Worm (Caenorhabditis elegans) whole organism, young adult: ENCODE results near the gene F38C2.4.

Experiments
- ama-1 ChIP-seq, 3 experiments: fragments of 150-350 bp in 1 of 3; sonication (generic microtip) in 2 of 3; optimal IDR thresholded peaks; 2 replicates each; lab custom pipeline; 2014 to 2018; ENCODE audit warnings: missing biosample characterization in 2 of 3, missing genetic modification characterization in 2 of 3, missing genetic modification reagents in 2 of 3
- athp-1 ChIP-seq: sonication (generic microtip); optimal IDR thresholded peaks from 2 replicates; lab custom pipeline; 2017; ENCODE audit warnings: mild to moderate bottlenecking, missing genetic modification characterization, missing compliant biosample characterization
- ccch-3 ChIP-seq: fragments of 200-800 bp; sonication (Bioruptor generic); optimal IDR thresholded peaks from 2 replicates; lab custom pipeline; 2018; ENCODE audit warnings: mild to moderate bottlenecking, missing genetic modification characterization, missing compliant biosample characterization
- ceh-27 ChIP-seq: fragments of 200-800 bp; sonication (Bioruptor generic); optimal IDR thresholded peaks from 2 replicates; lab custom pipeline; 2018; ENCODE audit warnings: mild to moderate bottlenecking, missing genetic modification characterization, moderate library complexity, missing compliant biosample characterization
- ceh-79 ChIP-seq: sonication (generic microtip); optimal IDR thresholded peaks from 2 replicates; lab custom pipeline; 2017; ENCODE audit warnings: mild to moderate bottlenecking, missing genetic modification characterization, missing compliant biosample characterization
- egl-44 ChIP-seq: fragments of 200-800 bp; sonication (Bioruptor generic); IDR thresholded peaks from 2 replicates; pipeline ENCODE4 v1.3.6; 2022; ENCODE audit warnings: missing genetic modification reagents, missing genetic modification characterization, missing compliant biosample characterization
- fkh-3 ChIP-seq: sonication (generic microtip); optimal IDR thresholded peaks from 2 replicates; lab custom pipeline; 2016; ENCODE audit warnings: mild to moderate bottlenecking, missing genetic modification characterization, missing compliant biosample characterization
- hlh-26 ChIP-seq: fragments of 200-800 bp; sonication (Bioruptor generic); conservative IDR thresholded peaks from 2 replicates; pipeline ENCODE4 v1.3.6; 2022; ENCODE audit warnings: missing genetic modification reagents, missing genetic modification characterization, missing compliant biosample characterization
- lir-1 ChIP-seq: fragments of 200-800 bp; sonication (Bioruptor generic); conservative IDR thresholded peaks from 2 replicates; pipeline ENCODE4 v1.3.6; 2022; ENCODE audit warnings: missing genetic modification reagents, missing genetic modification characterization, missing compliant biosample characterization
- mes-4 ChIP-seq: sonication (generic microtip); optimal IDR thresholded peaks from 2 replicates; lab custom pipeline; 2016; ENCODE audit warnings: missing genotype, missing genetic modification characterization, missing compliant biosample characterization
- mxl-1 ChIP-seq: sonication (generic microtip); optimal IDR thresholded peaks from 2 replicates; lab custom pipeline; 2016; ENCODE audit warnings: missing genetic modification characterization, missing compliant biosample characterization
- sdz-38 ChIP-seq: sonication (generic microtip); optimal IDR thresholded peaks from 2 replicates; lab custom pipeline; 2016; ENCODE audit warnings: missing genotype, missing genetic modification characterization, missing compliant biosample characterization

DNA sequence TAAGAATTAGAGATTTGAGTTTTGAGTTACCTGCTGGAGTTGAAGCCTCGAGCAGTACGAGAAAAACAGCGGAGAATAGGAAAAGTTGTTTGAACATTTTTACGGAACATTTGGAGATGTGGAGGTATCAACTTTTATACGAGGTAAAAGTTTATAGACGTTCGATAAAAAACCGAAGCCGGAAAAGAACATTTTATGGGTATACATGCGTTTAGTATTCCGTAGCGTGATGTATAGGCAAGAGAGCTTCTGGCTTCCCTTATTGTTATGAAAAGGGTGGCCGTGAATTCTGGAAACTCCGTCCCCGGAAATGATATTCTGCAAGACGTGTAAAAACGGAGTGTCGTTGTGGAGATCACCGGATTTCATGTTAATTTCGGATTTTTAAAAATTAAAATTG is 49.4 kb downstream of the F38C2.4 start, which contains the start of gene K03D3.5:
- TF ChIP-seq lir-1, result no peak
- no peak for TF ChIP-seq ama-1 (optimal IDR thresholded peaks at IDR 0.05; lab: Kevin White, UChicago)
- no peak for TF ChIP-seq ama-1 (GFP tag; optimal IDR thresholded peaks at IDR 0.05; lab: Kevin White, UChicago)
- no peak for TF ChIP-seq fkh-3 (tag; lab: Kevin White, UChicago)
- no peak for TF ChIP-seq sdz-38
- TF ChIP-seq mxl-1 (tag; lab: Kevin White, UChicago), result no peak
- no peak for TF ChIP-seq hlh-26 (GFP tag; lab: Robert Waterston, UW)
- TF ChIP-seq athp-1 (tag; lab: Kevin White, UChicago), result no peak
- TF ChIP-seq mes-4 (tag; lab: Kevin White, UChicago), result no peak
- no peak for TF ChIP-seq egl-44 (GFP tag; lab: Robert Waterston, UW)
- TF ChIP-seq ceh-79 (tag; lab: Kevin White, UChicago), result no peak
- no peak for TF ChIP-seq ceh-27 (GFP tag; lab: Kevin White, UChicago)
- TF ChIP-seq ccch-3, result no peak
